Worm (Caenorhabditis elegans): ENCODE data around the gene gpla-1.

DNA sequence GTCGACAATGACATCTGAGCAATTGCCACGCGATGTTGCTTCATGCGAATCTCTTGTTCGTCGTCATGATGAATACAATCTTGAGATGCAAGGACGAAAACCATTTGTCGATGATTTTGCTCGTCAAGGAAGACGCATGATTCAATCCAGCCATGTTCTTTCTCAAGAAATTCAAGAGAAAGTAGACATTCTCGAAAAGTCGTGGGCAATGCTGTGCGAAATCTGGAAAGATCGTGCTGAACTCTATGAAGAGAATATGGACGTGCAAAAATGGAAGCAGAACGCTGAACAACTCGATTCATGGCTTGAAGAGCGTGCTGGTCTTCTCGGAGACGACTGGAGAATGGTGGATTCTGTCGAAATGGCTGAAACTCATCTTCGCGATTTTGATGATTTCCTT is 24.3 kb downstream of the gpla-1 start:
- TF ChIP-seq med-1 (GFP tag; optimal IDR thresholded peaks at IDR 0.05; ENCODE audit: insufficient read depth) (no peak), flt-1 (GFP tag; IDR thresholded peaks at IDR 0.05) (no peak), ztf-29 (GFP tag; IDR thresholded peaks at IDR 0.05) (no peak), T22C8.4 (GFP tag; IDR thresholded peaks at IDR 0.05) (no peak), cog-1 (tag; optimal IDR thresholded peaks at IDR 0.05) (no peak)

Data from whole organism, midembryonic.